Fruit fly (Drosophila melanogaster) whole organism: ENCODE measurements around the gene Tat.

Experiments
- CG8478 ChIP-seq: fragments of >200 bp; optimal IDR thresholded peaks from 2 replicates; lab custom pipeline; 2018; ENCODE audit warnings: inconsistent platforms
- Dll ChIP-seq: fragments of >200 bp; optimal IDR thresholded peaks from 2 replicates; lab custom pipeline; 2017
- EcR ChIP-seq, 2 experiments: fragments of >200 bp; optimal IDR thresholded peaks; 2 replicates each; lab custom pipeline; 2017; ENCODE audit warnings: missing biosample characterization in 2 of 2, missing genetic modification characterization in 2 of 2, missing genetic modification reagents in 2 of 2
- pan ChIP-seq: fragments of >200 bp; optimal IDR thresholded peaks from 2 replicates; lab custom pipeline; 2017
- psq ChIP-seq: fragments of >200 bp; optimal IDR thresholded peaks from 2 replicates; lab custom pipeline; 2017
- usp ChIP-seq: fragments of >200 bp; optimal IDR thresholded peaks from 2 replicates; lab custom pipeline; 2017; ENCODE audit warnings: missing biosample characterization, missing genetic modification characterization, mixed read lengths

Tat gene

dm6 chrX:14289293-14289692, 28.3 kb downstream of the Tat start, which contains the start of gene CG9400:
Gene CG9400, minus strand, starts transcription at chrX:14289393.
- TF ChIP-seq CG8478 (no peak), pan (lab: Kevin White, UChicago) (no peak), usp (GFP tag; lab: Kevin White, UChicago) (no peak), EcR (GFP tag; optimal IDR thresholded peaks at IDR 0.05; lab: Kevin White, UChicago) (no peak), Dll (lab: Kevin White, UChicago) (no peak), psq (lab: Kevin White, UChicago) (no peak)
